Worm (Caenorhabditis elegans) whole organism, early embryonic: ENCODE measurements around the gene srw-12.

ENCODE experiments used
- aly-1 ChIP-seq: sonication (generic microtip); optimal IDR thresholded peaks from 2 replicates; lab custom pipeline; 2016; ENCODE audit warnings: missing genetic modification characterization, missing compliant biosample characterization
- ama-1 ChIP-seq: fragments of 150-350 bp; optimal IDR thresholded peaks from 2 replicates; lab custom pipeline; 2014
- ceh-13 ChIP-seq: fragments of 200-800 bp; sonication (Bioruptor generic); optimal IDR thresholded peaks from 2 replicates; lab custom pipeline; 2018; ENCODE audit warnings: mild to moderate bottlenecking, missing genetic modification characterization, missing compliant biosample characterization
- flt-1 ChIP-seq: fragments of 200-800 bp; sonication (Bioruptor generic); IDR thresholded peaks from 2 replicates; pipeline ENCODE4 v1.3.6; 2022; ENCODE audit warnings: missing genetic modification characterization, missing compliant biosample characterization
- hmbx-1 ChIP-seq: sonication (generic microtip); optimal IDR thresholded peaks from 2 replicates; lab custom pipeline; 2016; ENCODE audit warnings: mild to moderate bottlenecking, missing genetic modification characterization, missing compliant biosample characterization
- hmg-4 ChIP-seq: fragments of 200-800 bp; sonication (Bioruptor generic); optimal IDR thresholded peaks from 2 replicates; lab custom pipeline; 2018; ENCODE audit warnings: mild to moderate bottlenecking, missing genetic modification characterization, missing compliant biosample characterization
- hnd-1 ChIP-seq: sonication (generic microtip); optimal IDR thresholded peaks from 2 replicates; lab custom pipeline; 2016; ENCODE audit warnings: missing genetic modification characterization, missing compliant biosample characterization
- pes-1 ChIP-seq: fragments of 200-800 bp; sonication (Bioruptor generic); IDR thresholded peaks from 2 replicates; pipeline ENCODE4 v1.3.6; 2022; ENCODE audit warnings: missing genetic modification reagents, missing genetic modification characterization, missing compliant biosample characterization
- scrt-1 ChIP-seq: fragments of 200-800 bp; sonication (Bioruptor generic); IDR thresholded peaks from 2 replicates; pipeline ENCODE4 v1.3.6; 2022; ENCODE audit warnings: missing genetic modification characterization, missing compliant biosample characterization
- tbx-11 ChIP-seq: fragments of 200-800 bp; sonication (Bioruptor generic); IDR thresholded peaks from 2 replicates; pipeline ENCODE4 v1.3.6; 2022; ENCODE audit warnings: missing genetic modification characterization, missing compliant biosample characterization
- tbx-37 ChIP-seq: fragments of 200-800 bp; sonication (Bioruptor generic); conservative IDR thresholded peaks from 2 replicates; pipeline ENCODE4 v1.3.6; 2022; ENCODE audit warnings: missing genetic modification reagents, missing genetic modification characterization, missing compliant biosample characterization

- TF ChIP-seq tbx-37 (GFP tag; lab: Robert Waterston, UW) (no peak), aly-1 (no peak), scrt-1 (GFP tag; lab: Robert Waterston, UW) (no peak), hmg-4 (no peak), pes-1 (no peak), flt-1 (no peak), hmbx-1 (tag; lab: Kevin White, UChicago) (no peak), tbx-11 (GFP tag; lab: Robert Waterston, UW) (no peak), ceh-13 (GFP tag; lab: Kevin White, UChicago) (no peak), hnd-1 (tag; lab: Kevin White, UChicago) (no peak), ama-1 (lab: Kevin White, UChicago) (no peak)
Observed at ce11 chrV:15265814-15266213, 27.4 kb upstream of the srw-12 start, which contains the start of gene M01B2.13.
